Worm (Caenorhabditis elegans): ENCODE data around the gene Y22D7AL.10.

- TF ChIP-seq pes-1 (GFP tag; IDR thresholded peaks at IDR 0.05) (no peak), ama-1 (optimal IDR thresholded peaks at IDR 0.05) (no peak), ceh-36 (tag; optimal IDR thresholded peaks at IDR 0.05) (no peak), scrt-1 (GFP tag; IDR thresholded peaks at IDR 0.05) (no peak)
Observed at ce11 chrIII:1664761-1665266, 46.1 kb upstream of the Y22D7AL.10 start, which contains the start of gene Y22D7AL.16.

Data from whole organism, early embryonic.